Worm (Caenorhabditis elegans): ENCODE measurements around the gene wbp-2.
A peak's percentile ranks its signal among the peaks of the same experiment; 100 is the strongest.

The wbp-2 gene

ce11 chrII:9285171-9286025 lies 44.2 kb upstream of the wbp-2 start, which contains the start of gene mtrr-1 (continued):
- TF ChIP-seq snpc-1.1 (tag; optimal IDR thresholded peaks at IDR 0.05; ENCODE audit: insufficient read depth) (no peak), ztf-26 (tag; optimal IDR thresholded peaks at IDR 0.05) (no peak), pha-4 (tag; optimal IDR thresholded peaks at IDR 0.05) (no peak), ZK185.1 (tag; optimal IDR thresholded peaks at IDR 0.05; ENCODE audit: poor library complexity, severe bottlenecking) (peak; percentile 49), egl-44 (GFP tag; IDR thresholded peaks at IDR 0.05) (no peak), T07F8.4 (tag; optimal IDR thresholded peaks at IDR 0.05) (no peak), madf-3 (GFP tag; IDR thresholded peaks at IDR 0.05) (peak; percentile 57; the same call in 1 of the 2 replicates), ztf-3 (GFP tag; optimal IDR thresholded peaks at IDR 0.05) (no peak), F10E7.11 (tag; optimal IDR thresholded peaks at IDR 0.05) (no peak), egl-18 (GFP tag; IDR thresholded peaks at IDR 0.05) (no peak), C17E4.6 (GFP tag; IDR thresholded peaks at IDR 0.05) (no peak), F23B12.7 (tag; optimal IDR thresholded peaks at IDR 0.05; ENCODE audit: insufficient read depth) (no peak), fkh-3 (tag; optimal IDR thresholded peaks at IDR 0.05) (no peak), mcd-1 (GFP tag; IDR thresholded peaks at IDR 0.05) (peak; percentile 17; the same call in 1 of the 2 replicates), hlh-26 (GFP tag; conservative IDR thresholded peaks at IDR 0.05) (no peak), tlf-1 (GFP tag; optimal IDR thresholded peaks at IDR 0.05) (peak; percentile 7), cebp-1 (GFP tag; IDR thresholded peaks at IDR 0.05) (no peak), cebp-1 (tag; optimal IDR thresholded peaks at IDR 0.05) (peak; percentile 11), B0019.2 (GFP tag; conservative IDR thresholded peaks at IDR 0.05) (no peak), bed-1 (GFP tag; IDR thresholded peaks at IDR 0.05) (no peak), dox-1 (GFP tag; IDR thresholded peaks at IDR 0.05) (no peak), F39B2.1 (GFP tag; IDR thresholded peaks at IDR 0.05) (no peak), F49E8.2 (tag; optimal IDR thresholded peaks at IDR 0.05; ENCODE audit: insufficient read depth) (peak; percentile 46), ama-1 (optimal IDR thresholded peaks at IDR 0.05) (peak; percentile 90), ama-1 (GFP tag; optimal IDR thresholded peaks at IDR 0.05) (peak in 1 of 2 experiments; percentile 21), let-526 (GFP tag; IDR thresholded peaks at IDR 0.05) (no peak), hmg-1.2 (GFP tag; IDR thresholded peaks at IDR 0.05) (no peak), mel-28 (tag; optimal IDR thresholded peaks at IDR 0.05; ENCODE audit: borderline replicate concordance) (peak; percentile 13), ekl-4 (GFP tag; IDR thresholded peaks at IDR 0.05) (0 out of 2 replicates have a peak, but pooled peaks have one; percentile 18), K12H6.12 (tag; optimal IDR thresholded peaks at IDR 0.05) (no peak), gei-17 (GFP tag; optimal IDR thresholded peaks at IDR 0.05) (no peak), rcor-1 (GFP tag; IDR thresholded peaks at IDR 0.05) (no peak), madf-6 (GFP tag; IDR thresholded peaks at IDR 0.05) (peak; percentile 87), him-1 (tag; optimal IDR thresholded peaks at IDR 0.05) (no peak), ceh-27 (GFP tag; optimal IDR thresholded peaks at IDR 0.05) (no peak), nhr-80 (tag; optimal IDR thresholded peaks at IDR 0.05) (no peak), aptf-3 (GFP tag; IDR thresholded peaks at IDR 0.05) (no peak), lsl-1 (GFP tag; optimal IDR thresholded peaks at IDR 0.05) (peak; percentile 85), lin-54 (GFP tag; optimal IDR thresholded peaks at IDR 0.05) (peak; percentile 36), nhr-179 (tag; optimal IDR thresholded peaks at IDR 0.05) (no peak), egrh-3 (GFP tag; IDR thresholded peaks at IDR 0.05) (no peak), mes-4 (tag; optimal IDR thresholded peaks at IDR 0.05) (no peak), Y53G8AR.9 (GFP tag; conservative IDR thresholded peaks at IDR 0.05) (peak; percentile 47; the same call in 1 of the 2 replicates), ceh-91 (GFP tag; IDR thresholded peaks at IDR 0.05) (no peak), efl-1 (GFP tag; optimal IDR thresholded peaks at IDR 0.05) (peak; percentile 37), Y79H2A.3 (GFP tag; conservative IDR thresholded peaks at IDR 0.05) (no peak), hmg-20 (GFP tag; IDR thresholded peaks at IDR 0.05) (no peak)

All from whole organism, young adult.